Fruit fly (Drosophila melanogaster) Kc167 (cell line): Measurements from ENCODE around the gene Cyp4ac3.

Experiments
- Myc ChIP-seq: fragments of >200 bp; optimal IDR thresholded peaks from 2 replicates; lab custom pipeline; 2017; ENCODE audit warnings: missing external identifiers
- Sin3A ChIP-seq: fragments of >200 bp; optimal IDR thresholded peaks from 2 replicates; lab custom pipeline; 2018; ENCODE audit warnings: missing external identifiers
- h ChIP-seq: fragments of >200 bp; optimal IDR thresholded peaks from 3 replicates; lab custom pipeline; 2018; ENCODE audit warnings: missing external identifiers
- insv ChIP-seq: fragments of >200 bp; optimal IDR thresholded peaks from 3 replicates; lab custom pipeline; 2018; ENCODE audit warnings: missing external identifiers
- psq ChIP-seq: fragments of >200 bp; optimal IDR thresholded peaks from 2 replicates; lab custom pipeline; 2017; ENCODE audit warnings: missing external identifiers
- ttk ChIP-seq: sonication (Bioruptor generic); optimal IDR thresholded peaks from 2 replicates; lab custom pipeline; 2017; ENCODE audit warnings: missing external identifiers

Gene Cyp4ac3

dm6 chr2L:5268198-5268597 lies at the start of gene Cyp4ac3:
TSS of gene Cyp4ac3 (plus strand) at chr2L:5268498.
- no peak for TF ChIP-seq insv (lab: Kevin White, UChicago)
- TF ChIP-seq ttk (lab: Kevin White, UChicago), result no peak
- TF ChIP-seq Myc (lab: Kevin White, UChicago), result no peak
- no peak for TF ChIP-seq h
- no peak for TF ChIP-seq psq (lab: Kevin White, UChicago)
- TF ChIP-seq Sin3A, result no peak

DNA sequence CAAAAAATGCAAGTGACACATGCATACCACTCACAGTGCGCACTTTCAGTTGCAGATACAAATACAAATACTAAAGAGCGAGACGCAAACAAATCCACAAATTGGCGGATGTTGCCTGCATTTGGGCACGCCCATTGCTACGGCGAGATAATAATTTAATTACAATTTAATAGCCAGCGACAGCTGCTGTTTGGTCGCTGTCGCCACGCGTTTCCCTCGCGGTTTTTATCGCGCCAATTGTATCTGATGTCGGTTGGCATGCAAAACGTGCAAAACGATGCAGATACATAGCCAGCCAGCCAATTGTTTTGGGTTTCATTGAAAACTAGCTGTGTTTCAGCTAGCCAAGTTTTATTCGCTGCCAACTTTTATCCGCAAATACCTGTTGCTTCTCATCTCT lies 45.0 kb upstream of the Cyp4ac3 start:
- no peak for TF ChIP-seq psq (lab: Kevin White, UChicago)
- no peak for TF ChIP-seq insv (lab: Kevin White, UChicago)
- no peak for TF ChIP-seq h
- TF ChIP-seq Sin3A, result no peak
- no peak for TF ChIP-seq ttk (lab: Kevin White, UChicago)
- no peak for TF ChIP-seq Myc (lab: Kevin White, UChicago)

dm6 chr2L:5224724-5225319 lies 43.5 kb upstream of the Cyp4ac3 start:
- TF ChIP-seq h (no peak), Sin3A (no peak), Myc (lab: Kevin White, UChicago) (no peak), ttk (lab: Kevin White, UChicago) (no peak), insv (lab: Kevin White, UChicago) (no peak), psq (lab: Kevin White, UChicago) (no peak)

dm6 chr2L:5225547-5226213 lies 42.6 kb upstream of the Cyp4ac3 start:
- no peak for TF ChIP-seq psq (lab: Kevin White, UChicago)
- TF ChIP-seq insv (lab: Kevin White, UChicago), result no peak
- TF ChIP-seq Sin3A, result no peak
- TF ChIP-seq h, result no peak
- TF ChIP-seq Myc (lab: Kevin White, UChicago), result no peak
- TF ChIP-seq ttk (lab: Kevin White, UChicago), result no peak

DNA sequence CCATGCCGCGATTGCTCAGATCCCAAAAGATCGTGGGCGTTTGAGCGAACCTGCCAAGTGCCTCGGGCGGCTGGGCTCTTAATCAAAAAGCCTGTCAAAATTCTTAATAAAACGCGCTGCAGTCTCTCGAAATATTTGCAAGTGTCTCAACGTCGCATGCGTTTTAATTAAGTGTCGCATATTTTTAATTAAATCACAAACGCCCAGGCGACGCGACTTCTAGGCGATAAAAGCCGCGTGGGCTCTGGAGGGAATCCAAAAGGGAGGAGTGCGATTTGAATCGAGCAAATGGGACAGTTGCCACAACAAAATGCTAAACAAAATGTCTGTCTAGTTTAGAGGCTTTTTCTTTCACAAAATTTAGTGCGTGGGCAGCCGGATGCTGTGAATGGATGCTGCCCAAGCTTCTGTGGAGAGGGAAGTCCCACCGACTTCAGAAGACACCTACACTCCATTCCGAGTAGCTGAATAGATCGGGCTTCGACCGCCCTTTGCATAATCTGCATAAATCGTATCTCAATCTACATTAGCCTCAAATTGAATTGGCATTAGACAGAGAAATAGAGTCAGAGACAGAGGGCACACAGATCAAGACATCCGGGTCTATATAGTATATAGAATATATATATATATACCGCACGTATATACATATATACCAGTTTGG lies 41.3 kb upstream of the Cyp4ac3 start:
- TF ChIP-seq insv (lab: Kevin White, UChicago) (no peak), ttk (lab: Kevin White, UChicago) (no peak), Myc (lab: Kevin White, UChicago) (no peak), psq (lab: Kevin White, UChicago) (no peak), Sin3A (no peak), h (no peak)

dm6 chr2L:5228581-5229077 lies 39.7 kb upstream of the Cyp4ac3 start:
- TF ChIP-seq Sin3A (no peak), h (no peak), Myc (lab: Kevin White, UChicago) (no peak), insv (lab: Kevin White, UChicago) (no peak), psq (lab: Kevin White, UChicago) (no peak), ttk (lab: Kevin White, UChicago) (no peak)

dm6 chr2L:5229239-5229638 lies 39.1 kb upstream of the Cyp4ac3 start:
- TF ChIP-seq ttk (lab: Kevin White, UChicago), result no peak
- no peak for TF ChIP-seq Myc (lab: Kevin White, UChicago)
- TF ChIP-seq h, result no peak
- TF ChIP-seq psq (lab: Kevin White, UChicago), result no peak
- TF ChIP-seq insv (lab: Kevin White, UChicago), result no peak
- no peak for TF ChIP-seq Sin3A

DNA sequence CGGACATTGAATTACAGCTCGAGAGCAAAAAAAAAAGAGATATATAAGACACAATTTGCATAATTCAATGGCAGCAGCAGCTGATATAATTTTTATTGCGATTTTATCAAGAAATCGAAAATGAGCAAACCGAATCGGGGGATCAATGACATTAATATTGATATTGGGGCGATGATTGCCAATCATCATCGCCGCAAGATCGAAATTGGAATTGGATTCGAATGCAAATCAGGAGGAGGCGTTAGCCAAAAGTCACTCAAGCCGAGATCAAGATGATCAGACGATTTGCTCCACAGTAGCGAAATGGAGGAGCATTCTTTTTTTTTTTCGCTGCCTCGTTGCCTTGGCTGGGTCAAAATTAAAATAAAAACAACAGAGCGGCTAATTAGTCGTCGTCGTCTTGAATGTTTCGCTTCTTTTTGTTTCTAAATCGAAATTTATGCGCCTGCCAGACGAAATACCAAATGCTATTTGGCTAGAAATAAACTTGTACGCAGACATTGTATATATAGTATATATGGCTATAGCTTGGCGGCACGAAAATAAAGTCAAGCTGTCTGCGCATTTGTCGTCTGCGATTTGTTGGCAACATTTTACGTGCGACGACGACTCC lies 38.5 kb upstream of the Cyp4ac3 start:
- TF ChIP-seq h (no peak), insv (lab: Kevin White, UChicago) (no peak), ttk (lab: Kevin White, UChicago) (no peak), Sin3A (no peak), psq (lab: Kevin White, UChicago) (no peak)

DNA sequence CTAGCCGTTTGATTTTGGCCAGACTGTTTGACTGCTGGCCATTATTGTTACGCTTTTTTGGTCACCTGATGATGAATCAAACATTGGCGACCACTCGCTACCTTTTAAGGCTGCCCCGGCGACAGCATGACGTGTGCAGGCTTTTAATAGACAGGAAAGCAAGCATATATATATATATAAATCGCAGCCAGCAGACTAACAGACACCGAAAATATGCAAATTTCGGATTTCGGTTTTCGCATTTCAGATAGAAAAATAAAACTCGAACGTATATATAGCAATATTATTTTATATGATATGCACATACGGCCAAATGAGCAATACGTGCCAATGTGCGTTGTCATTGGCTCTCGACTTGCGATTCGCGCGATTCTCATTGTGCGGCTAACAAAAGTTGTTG lies 37.5 kb upstream of the Cyp4ac3 start:
- TF ChIP-seq psq (lab: Kevin White, UChicago) (no peak), Sin3A (no peak), ttk (lab: Kevin White, UChicago) (no peak), h (no peak), Myc (lab: Kevin White, UChicago) (no peak), insv (lab: Kevin White, UChicago) (no peak)

- no peak for TF ChIP-seq h
Measured at dm6 chr2L:5231437-5231836, 36.9 kb upstream of the Cyp4ac3 start.

DNA sequence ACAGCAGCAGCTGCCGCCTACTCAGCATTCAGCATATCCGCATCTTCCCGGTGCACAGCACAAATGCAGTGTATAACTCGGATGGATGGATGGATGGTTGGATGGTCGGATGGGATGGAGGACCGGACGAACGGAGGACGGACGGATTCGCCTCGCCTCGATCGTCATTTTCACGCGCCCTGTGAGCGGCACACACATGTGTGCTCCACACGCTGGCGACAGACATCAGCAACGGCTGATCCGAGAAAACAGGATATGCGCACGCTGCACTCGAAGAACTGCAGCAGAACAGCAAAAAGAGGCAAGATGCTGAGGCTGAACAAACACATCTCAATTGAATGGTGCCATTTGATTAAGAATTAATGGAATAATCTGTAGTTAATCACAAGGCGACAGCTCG lies 36.1 kb upstream of the Cyp4ac3 start:
- TF ChIP-seq h, result no peak
- no peak for TF ChIP-seq insv (lab: Kevin White, UChicago)
- TF ChIP-seq Sin3A, result no peak
- no peak for TF ChIP-seq Myc (lab: Kevin White, UChicago)
- TF ChIP-seq ttk (lab: Kevin White, UChicago), result no peak
